Worm (Caenorhabditis elegans): Measurements from ENCODE around the gene lips-13.

DNA sequence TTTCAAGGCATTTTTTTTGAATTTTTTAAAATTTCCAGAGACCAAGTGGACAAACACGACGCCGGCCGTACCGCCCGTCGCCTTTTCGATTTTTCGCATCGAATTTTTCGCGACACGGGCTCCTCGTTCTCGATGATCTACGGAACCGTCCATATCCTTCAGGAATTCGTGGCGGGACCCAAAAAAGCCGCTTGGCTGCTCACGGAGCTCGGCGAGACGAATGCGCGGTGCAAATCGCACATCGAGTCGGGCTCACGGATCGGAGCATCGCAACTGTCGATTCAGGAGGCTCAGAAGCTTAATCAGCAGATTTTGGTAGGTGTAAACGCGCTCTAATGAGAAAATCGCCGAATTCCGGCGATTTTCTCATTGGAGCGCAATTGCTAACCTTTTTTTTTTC is 14.0 kb upstream of the lips-13 start:
- no peak for TF ChIP-seq elt-3 (tag; optimal IDR thresholded peaks at IDR 0.05)
- TF ChIP-seq R02D3.7 (tag; optimal IDR thresholded peaks at IDR 0.05), result no peak
- TF ChIP-seq nhr-6 (tag; optimal IDR thresholded peaks at IDR 0.05), result no peak

Measured in whole organism, L2 larva.